Worm (Caenorhabditis elegans): ENCODE data around the gene C32C4.16.

DNA sequence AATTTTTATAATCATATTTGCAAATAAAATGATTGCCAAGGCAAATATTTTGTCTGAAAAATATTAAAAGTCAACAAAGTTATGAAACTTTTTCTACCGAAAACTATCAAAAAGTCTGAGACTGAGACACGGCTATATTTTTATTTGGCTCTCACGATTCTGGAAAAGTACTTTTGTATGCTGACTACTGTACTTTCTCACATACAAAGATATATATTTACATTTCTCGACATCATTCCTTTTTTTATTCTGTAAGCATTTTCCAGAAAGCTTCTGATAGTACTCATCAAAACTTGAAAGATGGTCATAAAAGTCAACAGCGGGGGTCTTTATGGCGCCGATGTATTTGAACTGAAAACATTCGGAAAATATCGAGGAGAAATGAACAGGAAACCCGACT, 785 bp downstream of the C32C4.16 start, which contains the start of gene aqp-6:
- TF ChIP-seq unc-39 (tag; optimal IDR thresholded peaks at IDR 0.05) = no peak
- no peak for TF ChIP-seq ztf-4 (tag; optimal IDR thresholded peaks at IDR 0.05)
- no peak for TF ChIP-seq daf-12 (tag; optimal IDR thresholded peaks at IDR 0.05)
- no peak for TF ChIP-seq fos-1 (tag; optimal IDR thresholded peaks at IDR 0.05)
- no peak for TF ChIP-seq elt-2 (tag; optimal IDR thresholded peaks at IDR 0.05)
- no peak for TF ChIP-seq sea-2 (GFP tag; optimal IDR thresholded peaks at IDR 0.05)
- TF ChIP-seq nhr-12 (tag; optimal IDR thresholded peaks at IDR 0.05) = no peak
- TF ChIP-seq ceh-16 (tag; optimal IDR thresholded peaks at IDR 0.05) = no peak
- no peak for TF ChIP-seq snpc-4 (tag; optimal IDR thresholded peaks at IDR 0.05)
- no peak for TF ChIP-seq ceh-28 (tag; optimal IDR thresholded peaks at IDR 0.05)
- no peak for TF ChIP-seq nhr-28 (tag; optimal IDR thresholded peaks at IDR 0.05)
- no peak for TF ChIP-seq unc-62 (GFP tag; optimal IDR thresholded peaks at IDR 0.05)
- no peak for TF ChIP-seq nhr-23 (tag; optimal IDR thresholded peaks at IDR 0.05)
- no peak for TF ChIP-seq nhr-237 (tag; optimal IDR thresholded peaks at IDR 0.05)

All from whole organism, L3 larva.